Fruit fly (Drosophila melanogaster) whole organism, embryonic: ENCODE results near the gene CG5381.

ENCODE experiments used
- Antp ChIP-seq: fragments of 200-800 bp; sonication (Bioruptor generic); optimal IDR thresholded peaks from 3 replicates; lab custom pipeline; 2016; ENCODE audit warnings: missing biosample characterization, missing genetic modification characterization
- CG10366 ChIP-seq: fragments of 200-800 bp; sonication (Bioruptor generic); IDR thresholded peaks from 2 replicates; pipeline ENCODE4 v1.3.6; 2022; ENCODE audit warnings: missing biosample characterization, missing genetic modification characterization
- CG10565 ChIP-seq: fragments of 200-800 bp; sonication (Bioruptor generic); optimal IDR thresholded peaks from 3 replicates; lab custom pipeline; 2016; ENCODE audit warnings: missing biosample characterization, mild to moderate bottlenecking, missing genetic modification characterization
- CG11093 ChIP-seq: fragments of 200-800 bp; sonication (Bioruptor generic); IDR thresholded peaks from 3 replicates; pipeline ENCODE4 v1.3.6; 2022; ENCODE audit warnings: missing biosample characterization, missing genetic modification characterization
- CG11504 ChIP-seq: fragments of 200-800 bp; sonication (Bioruptor generic); optimal IDR thresholded peaks from 3 replicates; lab custom pipeline; 2019; ENCODE audit warnings: missing biosample characterization, mild to moderate bottlenecking, missing genetic modification characterization, moderate library complexity
- CG12299 ChIP-seq: fragments of 200-800 bp; sonication (Bioruptor generic); optimal IDR thresholded peaks from 2 replicates; lab custom pipeline; 2018; ENCODE audit warnings: missing biosample characterization, mild to moderate bottlenecking, missing genetic modification characterization
- CG1233 ChIP-seq: fragments of 200-800 bp; sonication (Bioruptor generic); optimal IDR thresholded peaks from 4 replicates; lab custom pipeline; 2018; ENCODE audit warnings: missing biosample characterization, mild to moderate bottlenecking, missing genetic modification characterization
- CG14441 ChIP-seq: fragments of 200-800 bp; sonication (Bioruptor generic); IDR thresholded peaks from 2 replicates; pipeline ENCODE4 v1.3.6; 2022; ENCODE audit warnings: missing biosample characterization, missing genetic modification characterization
- CG15696 ChIP-seq: fragments of 200-800 bp; sonication (Bioruptor generic); optimal IDR thresholded peaks from 2 replicates; lab custom pipeline; 2019; ENCODE audit warnings: missing biosample characterization, mild to moderate bottlenecking, missing genetic modification characterization, moderate library complexity
- CG17568 ChIP-seq: fragments of 200-800 bp; sonication (Bioruptor generic); optimal IDR thresholded peaks from 2 replicates; lab custom pipeline; 2018; ENCODE audit warnings: missing biosample characterization, mild to moderate bottlenecking, missing genetic modification characterization, moderate library complexity
- CG2712 ChIP-seq: fragments of 200-800 bp; optimal IDR thresholded peaks from 3 replicates; lab custom pipeline; 2019; ENCODE audit warnings: missing biosample characterization, mild to moderate bottlenecking, missing genetic modification characterization, moderate library complexity
- CG30020 ChIP-seq: fragments of 200-800 bp; optimal IDR thresholded peaks from 2 replicates; lab custom pipeline; 2019; ENCODE audit warnings: missing biosample characterization, mild to moderate bottlenecking, missing genetic modification characterization, moderate library complexity
- CG32532 ChIP-seq: fragments of 200-800 bp; sonication (Bioruptor generic); IDR thresholded peaks from 2 replicates; pipeline ENCODE4 v1.3.6; 2022; ENCODE audit warnings: missing biosample characterization, missing genetic modification characterization
- CG3847 ChIP-seq: fragments of 200-800 bp; sonication (Bioruptor generic); IDR thresholded peaks from 2 replicates; pipeline ENCODE4 v1.3.6; 2022; ENCODE audit warnings: missing biosample characterization, missing genetic modification characterization
- CG4282 ChIP-seq: fragments of 200-800 bp; sonication (Bioruptor generic); optimal IDR thresholded peaks from 2 replicates; lab custom pipeline; 2016; ENCODE audit warnings: missing biosample characterization, missing genetic modification characterization
- CG5953 ChIP-seq: fragments of 200-800 bp; sonication (Bioruptor generic); IDR thresholded peaks from 2 replicates; pipeline ENCODE4 v1.3.6; 2022; ENCODE audit warnings: missing biosample characterization, missing genetic modification characterization
- CG6175 ChIP-seq: fragments of 200-800 bp; sonication (Bioruptor generic); IDR thresholded peaks from 3 replicates; pipeline ENCODE4 v1.3.6; 2022; ENCODE audit warnings: missing biosample characterization, missing genetic modification characterization
- CG6254 ChIP-seq: fragments of 200-800 bp; sonication (Bioruptor generic); optimal IDR thresholded peaks from 3 replicates; lab custom pipeline; 2017; ENCODE audit warnings: mild to moderate bottlenecking, missing biosample characterization, missing genetic modification reagents, missing genetic modification characterization
- CG6689 ChIP-seq: fragments of 200-800 bp; sonication (Bioruptor generic); IDR thresholded peaks from 2 replicates; pipeline ENCODE4 v1.3.6; 2022; ENCODE audit warnings: missing biosample characterization, missing genetic modification characterization
- CG6854 ChIP-seq: fragments of 200-800 bp; sonication (Bioruptor generic); optimal IDR thresholded peaks from 3 replicates; lab custom pipeline; 2017; ENCODE audit warnings: missing biosample characterization, mild to moderate bottlenecking, missing genetic modification characterization
- CG7357 ChIP-seq: fragments of 200-800 bp; sonication (Bioruptor generic); IDR thresholded peaks from 3 replicates; pipeline ENCODE4 v1.3.6; 2022; ENCODE audit warnings: missing biosample characterization, missing genetic modification characterization
- CG7963 ChIP-seq: fragments of 200-800 bp; sonication (Bioruptor generic); IDR thresholded peaks from 3 replicates; pipeline ENCODE4 v1.3.6; 2022; ENCODE audit warnings: missing biosample characterization, missing genetic modification characterization; ENCODE audit not compliant: partially characterized antibody
- CG8388 ChIP-seq: fragments of 200-800 bp; sonication (Bioruptor generic); optimal IDR thresholded peaks from 2 replicates; lab custom pipeline; 2019; ENCODE audit warnings: missing biosample characterization, mild to moderate bottlenecking, missing genetic modification characterization, moderate library complexity
- CG9932 ChIP-seq: fragments of 200-800 bp; sonication (Bioruptor generic); IDR thresholded peaks from 2 replicates; pipeline ENCODE4 v1.3.6; 2022; ENCODE audit warnings: missing biosample characterization, missing genetic modification characterization
- CTCF ChIP-seq: fragments of 200-800 bp; sonication (Bioruptor generic); optimal IDR thresholded peaks from 2 replicates; lab custom pipeline; 2017; ENCODE audit warnings: missing biosample characterization, mild to moderate bottlenecking, missing genetic modification characterization, moderate library complexity
- Dad ChIP-seq: fragments of 200-800 bp; sonication (Bioruptor generic); optimal IDR thresholded peaks from 3 replicates; lab custom pipeline; 2016; ENCODE audit warnings: missing biosample characterization, missing genetic modification characterization
- GATAe ChIP-seq: fragments of 200-800 bp; sonication (Bioruptor generic); conservative IDR thresholded peaks from 2 replicates; pipeline ENCODE4 v1.3.6; 2022; ENCODE audit warnings: missing biosample characterization, missing genetic modification characterization
- Gug ChIP-seq: fragments of 200-800 bp; sonication (Bioruptor generic); IDR thresholded peaks from 4 replicates; pipeline ENCODE4 v1.3.6; 2022; ENCODE audit warnings: missing biosample characterization, missing genetic modification characterization
- MBD-R2 ChIP-seq: fragments of 200-800 bp; sonication (Bioruptor generic); IDR thresholded peaks from 2 replicates; pipeline ENCODE4 v1.3.6; 2022; ENCODE audit warnings: missing biosample characterization, missing genetic modification characterization
- NC2α ChIP-seq: fragments of 200-800 bp; sonication (Bioruptor generic); optimal IDR thresholded peaks from 2 replicates; lab custom pipeline; 2016; ENCODE audit warnings: missing biosample characterization, missing genetic modification characterization
- PHDP ChIP-seq: fragments of 200-800 bp; sonication (Bioruptor generic); optimal IDR thresholded peaks from 3 replicates; lab custom pipeline; 2018; ENCODE audit warnings: missing biosample characterization, mild to moderate bottlenecking, missing genetic modification characterization, moderate library complexity
- Sry-β ChIP-seq: fragments of 200-800 bp; sonication (Bioruptor generic); optimal IDR thresholded peaks from 2 replicates; lab custom pipeline; 2018; ENCODE audit warnings: missing biosample characterization, mild to moderate bottlenecking, missing genetic modification characterization, moderate library complexity
- Ssrp ChIP-seq: fragments of 200-800 bp; sonication (Bioruptor generic); optimal IDR thresholded peaks from 2 replicates; lab custom pipeline; 2018; ENCODE audit warnings: missing biosample characterization, mild to moderate bottlenecking, missing genetic modification characterization, moderate library complexity
- Stat92E ChIP-seq, 3 experiments: fragments of >200 bp in 2 of 3; fragments of 200-800 bp in 1 of 3; sonication (Bioruptor generic) in 1 of 3; optimal IDR thresholded peaks; 2 replicates each; lab custom pipeline; 2017 to 2019; ENCODE audit warnings: missing biosample characterization in 3 of 3, missing genetic modification characterization in 3 of 3, mild to moderate bottlenecking in 1 of 3, moderate library complexity in 1 of 3
- az2 ChIP-seq: fragments of 200-800 bp; sonication (Bioruptor generic); optimal IDR thresholded peaks from 3 replicates; lab custom pipeline; 2016; ENCODE audit warnings: missing biosample characterization, missing genetic modification characterization
- bbx ChIP-seq: fragments of 200-800 bp; sonication (Bioruptor generic); IDR thresholded peaks from 2 replicates; pipeline ENCODE4 v1.3.6; 2022; ENCODE audit warnings: missing biosample characterization, missing genetic modification characterization; ENCODE audit not compliant: partially characterized antibody
- bigmax ChIP-seq: fragments of 200-800 bp; sonication (Bioruptor generic); optimal IDR thresholded peaks from 2 replicates; lab custom pipeline; 2018; ENCODE audit warnings: missing biosample characterization, mild to moderate bottlenecking, missing genetic modification characterization
- fd64A ChIP-seq: fragments of 200-800 bp; sonication (Bioruptor generic); optimal IDR thresholded peaks from 3 replicates; lab custom pipeline; 2018; ENCODE audit warnings: missing biosample characterization, mild to moderate bottlenecking, missing genetic modification characterization
- hb ChIP-seq: fragments of 200-800 bp; sonication (Bioruptor generic); IDR thresholded peaks from 3 replicates; pipeline ENCODE4 v1.3.6; 2022; ENCODE audit warnings: missing biosample characterization, missing genetic modification characterization; ENCODE audit not compliant: partially characterized antibody
- hkb ChIP-seq, 2 experiments: fragments of 200-800 bp in 1 of 2; fragments of >200 bp in 1 of 2; sonication (Bioruptor generic) in 1 of 2; IDR thresholded peaks in 1 of 2; optimal IDR thresholded peaks in 1 of 2; 2 replicates each; pipeline versions ENCODE4 v1.3.6 to Lab custom; 2017 to 2022; ENCODE audit warnings: missing biosample characterization in 1 of 2, missing genetic modification characterization in 1 of 2
- knrl ChIP-seq: fragments of 200-800 bp; sonication (Bioruptor generic); IDR thresholded peaks from 3 replicates; pipeline ENCODE4 v1.3.6; 2022; ENCODE audit warnings: missing biosample characterization, missing genetic modification characterization; ENCODE audit not compliant: partially characterized antibody
- mirr ChIP-seq: fragments of 200-800 bp; sonication (Bioruptor generic); optimal IDR thresholded peaks from 3 replicates; lab custom pipeline; 2018; ENCODE audit warnings: missing biosample characterization, mild to moderate bottlenecking, missing genetic modification characterization
- p53 ChIP-seq: fragments of 200-800 bp; sonication (Bioruptor generic); optimal IDR thresholded peaks from 2 replicates; lab custom pipeline; 2016; ENCODE audit warnings: missing biosample characterization, missing genetic modification characterization
- psq ChIP-seq: fragments of 200-800 bp; sonication (Bioruptor generic); optimal IDR thresholded peaks from 2 replicates; lab custom pipeline; 2017; ENCODE audit warnings: missing biosample characterization, missing genetic modification characterization
- ro ChIP-seq: fragments of 200-800 bp; sonication (Bioruptor generic); IDR thresholded peaks from 2 replicates; pipeline ENCODE4 v1.3.6; 2022; ENCODE audit warnings: missing biosample characterization, missing genetic modification characterization
- salm ChIP-seq: fragments of 200-800 bp; sonication (Bioruptor generic); optimal IDR thresholded peaks from 2 replicates; lab custom pipeline; 2018; ENCODE audit warnings: missing biosample characterization, mild to moderate bottlenecking, missing genetic modification characterization
- sim ChIP-seq: fragments of 200-800 bp; sonication (Bioruptor generic); IDR thresholded peaks from 2 replicates; pipeline ENCODE4 v1.3.6; 2022; ENCODE audit warnings: missing biosample characterization, missing genetic modification characterization
- ssp ChIP-seq: fragments of 200-800 bp; sonication (Bioruptor generic); IDR thresholded peaks from 2 replicates; pipeline ENCODE4 v1.3.6; 2022; ENCODE audit warnings: missing biosample characterization, missing genetic modification characterization
- tap ChIP-seq: fragments of 200-800 bp; optimal IDR thresholded peaks from 3 replicates; lab custom pipeline; 2019; ENCODE audit warnings: missing biosample characterization, mild to moderate bottlenecking, missing genetic modification characterization, moderate library complexity
- tio ChIP-seq: fragments of 200-800 bp; sonication (Bioruptor generic); optimal IDR thresholded peaks from 2 replicates; lab custom pipeline; 2017; ENCODE audit warnings: missing biosample characterization, missing genetic modification characterization, inconsistent platforms
- usp ChIP-seq: fragments of >200 bp; optimal IDR thresholded peaks from 2 replicates; lab custom pipeline; 2017; ENCODE audit warnings: missing biosample characterization, missing genetic modification characterization
- zfh1 ChIP-seq: fragments of 200-800 bp; sonication (Bioruptor generic); IDR thresholded peaks from 3 replicates; pipeline ENCODE4 v1.3.6; 2022; ENCODE audit warnings: missing biosample characterization, missing genetic modification characterization

CG5381 gene

DNA sequence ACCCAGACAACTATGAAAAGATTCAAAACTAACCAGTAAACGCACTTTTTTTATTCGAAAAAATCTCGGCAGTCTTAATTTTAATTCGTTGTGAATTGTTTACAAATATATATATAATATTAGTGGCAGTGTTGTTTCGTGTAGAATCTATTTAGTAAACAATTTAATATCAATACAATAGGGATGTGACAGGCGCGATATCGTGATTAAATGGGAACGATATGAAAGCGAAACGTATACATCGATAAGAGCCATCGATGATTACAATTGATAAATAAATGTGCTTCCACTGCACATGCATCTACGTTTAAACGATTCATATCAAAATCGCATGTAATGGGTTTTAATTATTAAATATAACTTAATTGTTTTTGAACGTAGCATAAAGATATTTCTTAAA lies 45.5 kb downstream of the CG5381 start (continued):
- no peak for TF ChIP-seq ro (GFP tag; lab: Robert Waterston, UW)
- no peak for TF ChIP-seq CG8388 (GFP tag; lab: Kevin White, UChicago)
- TF ChIP-seq CG10565 (GFP tag; lab: Kevin White, UChicago): no peak
- TF ChIP-seq Antp (GFP tag; lab: Kevin White, UChicago): no peak
- TF ChIP-seq CG15696 (tag; lab: Kevin White, UChicago): no peak
- no peak for TF ChIP-seq CG6689 (GFP tag; lab: Robert Waterston, UW)
- TF ChIP-seq CG6854: no peak
- TF ChIP-seq MBD-R2: peak; percentile 37; the same call in 1 of the 2 replicates
- no peak for TF ChIP-seq CG17568 (GFP tag; lab: Kevin White, UChicago)
- TF ChIP-seq CG2712 (tag; lab: Kevin White, UChicago): peak; percentile 32
- no peak for TF ChIP-seq CG11093 (GFP tag; lab: Robert Waterston, UW)
- TF ChIP-seq hb (GFP tag; lab: Robert Waterston, UW): peak; percentile 82
- TF ChIP-seq CG10366: no peak
- TF ChIP-seq PHDP (tag; lab: Kevin White, UChicago): no peak
- TF ChIP-seq hkb (optimal IDR thresholded peaks at IDR 0.05; lab: Kevin White, UChicago): no peak
- TF ChIP-seq hkb (GFP tag; IDR thresholded peaks at IDR 0.05; lab: Robert Waterston, UW): no peak
- peak; percentile 96 for TF ChIP-seq CG30020 (tag; lab: Kevin White, UChicago)
- no peak; the same call in 3 of the 4 replicates for TF ChIP-seq Gug (GFP tag; lab: Robert Waterston, UW)
- no peak for TF ChIP-seq CG3847
- no peak for TF ChIP-seq psq
- TF ChIP-seq ssp (GFP tag; lab: Robert Waterston, UW): peak; percentile 82
- no peak for TF ChIP-seq CG4282 (GFP tag; lab: Kevin White, UChicago)
- TF ChIP-seq zfh1 (GFP tag; lab: Robert Waterston, UW): 0 out of 3 replicates have a peak, but pooled peaks have one; percentile 12
- TF ChIP-seq tio: no peak
- no peak for TF ChIP-seq mirr (GFP tag; lab: Kevin White, UChicago)
- peak; percentile 92 for TF ChIP-seq knrl (GFP tag; lab: Robert Waterston, UW)
- TF ChIP-seq Dad (GFP tag; lab: Kevin White, UChicago): no peak
- TF ChIP-seq GATAe (GFP tag; lab: Robert Waterston, UW): no peak
- TF ChIP-seq CG32532 (GFP tag; lab: Robert Waterston, UW): no peak
- no peak for TF ChIP-seq fd64A (GFP tag; lab: Kevin White, UChicago)
- no peak for TF ChIP-seq Sry-β (GFP tag; lab: Kevin White, UChicago)
- TF ChIP-seq CG9932: no peak
- TF ChIP-seq CG6254 (GFP tag; lab: Kevin White, UChicago): no peak
- TF ChIP-seq bbx (GFP tag; lab: Robert Waterston, UW): peak; percentile 96
- no peak for TF ChIP-seq usp (GFP tag; lab: Kevin White, UChicago)
- TF ChIP-seq salm (tag; lab: Kevin White, UChicago): no peak
- no peak for TF ChIP-seq CG5953 (GFP tag; lab: Robert Waterston, UW)
- peak; percentile 84 for TF ChIP-seq CG7963 (GFP tag; lab: Robert Waterston, UW)
- no peak for TF ChIP-seq CG11504 (tag; lab: Kevin White, UChicago)
- no peak for TF ChIP-seq CG14441
- TF ChIP-seq CG7357 (GFP tag; lab: Robert Waterston, UW): peak; percentile 93
- no peak for TF ChIP-seq az2
- no peak for TF ChIP-seq NC2α (GFP tag; lab: Kevin White, UChicago)
- peak; percentile 38 for TF ChIP-seq CG12299 (tag; lab: Kevin White, UChicago)
- no peak for TF ChIP-seq sim
- no peak for TF ChIP-seq p53 (GFP tag; lab: Kevin White, UChicago)
- no peak for TF ChIP-seq tap (tag; lab: Kevin White, UChicago)
- TF ChIP-seq Ssrp (tag; lab: Kevin White, UChicago): no peak
- TF ChIP-seq bigmax (GFP tag; lab: Kevin White, UChicago): no peak
- TF ChIP-seq CG6175: no peak
- no peak for TF ChIP-seq Stat92E (GFP tag; optimal IDR thresholded peaks at IDR 0.05; lab: Kevin White, UChicago)
- no peak for TF ChIP-seq CG1233 (GFP tag; lab: Kevin White, UChicago)
- TF ChIP-seq CTCF: no peak
